Worm (Caenorhabditis elegans): ENCODE data around the gene H01G02.1.

DNA sequence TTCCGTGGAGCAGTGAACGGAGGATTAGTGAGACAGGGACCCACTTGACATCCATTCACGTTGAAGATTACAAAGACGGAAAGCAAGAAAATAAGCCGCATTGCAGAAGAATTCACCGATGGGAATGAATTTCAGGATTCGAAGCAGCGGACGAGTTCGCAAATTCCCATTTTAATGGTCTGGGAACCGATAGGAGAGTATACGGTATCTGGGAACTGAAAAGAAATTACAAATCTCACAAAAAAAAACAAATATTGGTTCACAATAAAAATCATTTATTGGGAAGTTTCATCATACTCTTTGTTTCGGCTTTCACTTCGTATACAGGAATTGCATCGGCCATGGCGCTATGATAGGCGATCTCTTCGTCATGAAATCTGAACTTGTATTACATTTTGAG is 49.0 kb downstream of the H01G02.1 start, which contains the start of gene T12A7.10:
- TF ChIP-seq ama-1 (optimal IDR thresholded peaks at IDR 0.05) (no peak), nhr-28 (tag; optimal IDR thresholded peaks at IDR 0.05) (no peak), nhr-47 (tag; optimal IDR thresholded peaks at IDR 0.05) (no peak), unc-130 (tag; optimal IDR thresholded peaks at IDR 0.05) (no peak)
